Worm (Caenorhabditis elegans) whole organism, midembryonic: Measurements from ENCODE around the gene sru-38.

Source experiments
- ztf-23 ChIP-seq: fragments of 200-800 bp; sonication (Bioruptor generic); IDR thresholded peaks from 2 replicates; pipeline ENCODE4 v1.3.6; 2022; ENCODE audit warnings: missing genetic modification reagents, missing genetic modification characterization, missing compliant biosample characterization
- ztf-29 ChIP-seq: fragments of 200-800 bp; sonication (Bioruptor generic); IDR thresholded peaks from 2 replicates; pipeline ENCODE4 v1.3.6; 2022; ENCODE audit warnings: missing genetic modification reagents, missing genetic modification characterization, missing compliant biosample characterization

- TF ChIP-seq ztf-29 (GFP tag; lab: Robert Waterston, UW) (no peak), ztf-23 (GFP tag; lab: Robert Waterston, UW) (no peak)
Observed at ce11 chrV:9796562-9796961, 39.3 kb downstream of the sru-38 start, which contains the start of gene F46B6.9.
